Fruit fly (Drosophila melanogaster) whole organism, embryonic: ENCODE measurements around the gene CG43901.

Source experiments
- B-H1 ChIP-seq: fragments of 200-800 bp; sonication (Bioruptor generic); IDR thresholded peaks from 3 replicates; pipeline ENCODE4 v1.3.6; 2022; ENCODE audit warnings: missing biosample characterization, missing genetic modification characterization
- Bteb2 ChIP-seq: fragments of 200-800 bp; sonication (Bioruptor generic); optimal IDR thresholded peaks from 2 replicates; lab custom pipeline; 2016; ENCODE audit warnings: missing biosample characterization, missing genetic modification characterization
- CG10209 ChIP-seq: fragments of 200-800 bp; sonication (Bioruptor generic); optimal IDR thresholded peaks from 3 replicates; lab custom pipeline; 2017; ENCODE audit warnings: missing biosample characterization, mild to moderate bottlenecking, missing genetic modification characterization, missing genetic modification reagents
- CG11456 ChIP-seq: fragments of 200-800 bp; sonication (Bioruptor generic); IDR thresholded peaks from 3 replicates; pipeline ENCODE4 v1.3.6; 2022; ENCODE audit warnings: missing biosample characterization, missing genetic modification characterization
- CG11695 ChIP-seq: fragments of 200-800 bp; sonication (Bioruptor generic); IDR thresholded peaks from 3 replicates; pipeline ENCODE4 v1.3.6; 2022; ENCODE audit warnings: missing biosample characterization, missing genetic modification characterization
- CG13424 ChIP-seq: fragments of 200-800 bp; sonication (Bioruptor generic); optimal IDR thresholded peaks from 2 replicates; lab custom pipeline; 2019; ENCODE audit warnings: missing biosample characterization, mild to moderate bottlenecking, missing genetic modification characterization, moderate library complexity
- CG13894 ChIP-seq: fragments of 200-800 bp; sonication (Bioruptor generic); optimal IDR thresholded peaks from 3 replicates; lab custom pipeline; 2018; ENCODE audit warnings: missing biosample characterization, mild to moderate bottlenecking, missing genetic modification characterization, moderate library complexity
- CG14860 ChIP-seq: fragments of 200-800 bp; sonication (Bioruptor generic); IDR thresholded peaks from 3 replicates; pipeline ENCODE4 v1.3.6; 2022; ENCODE audit warnings: missing biosample characterization, missing genetic modification characterization; ENCODE audit not compliant: partially characterized antibody
- CG18011 ChIP-seq: fragments of 200-800 bp; sonication (Bioruptor generic); optimal IDR thresholded peaks from 2 replicates; lab custom pipeline; 2017; ENCODE audit warnings: missing biosample characterization, missing genetic modification characterization, mild to moderate bottlenecking, moderate library complexity, missing genotype
- CG18476 ChIP-seq: fragments of 200-800 bp; sonication (Bioruptor generic); optimal IDR thresholded peaks from 2 replicates; lab custom pipeline; 2016; ENCODE audit warnings: missing biosample characterization, mild to moderate bottlenecking, missing genetic modification characterization
- CG30403 ChIP-seq: fragments of 200-800 bp; sonication (Bioruptor generic); optimal IDR thresholded peaks from 3 replicates; lab custom pipeline; 2016; ENCODE audit warnings: missing biosample characterization, missing genetic modification characterization
- CG32767 ChIP-seq: fragments of 200-800 bp; sonication (Bioruptor generic); IDR thresholded peaks from 2 replicates; pipeline ENCODE4 v1.3.6; 2022; ENCODE audit warnings: missing biosample characterization, missing genetic modification characterization
- CG33557 ChIP-seq: fragments of 200-800 bp; sonication (Bioruptor generic); optimal IDR thresholded peaks from 2 replicates; lab custom pipeline; 2019; ENCODE audit warnings: missing biosample characterization, mild to moderate bottlenecking, missing genetic modification characterization, moderate library complexity
- CG4707 ChIP-seq: fragments of 200-800 bp; sonication (Bioruptor generic); optimal IDR thresholded peaks from 2 replicates; lab custom pipeline; 2018; ENCODE audit warnings: missing biosample characterization, mild to moderate bottlenecking, missing genetic modification characterization, moderate library complexity
- CG7357 ChIP-seq: fragments of 200-800 bp; sonication (Bioruptor generic); IDR thresholded peaks from 3 replicates; pipeline ENCODE4 v1.3.6; 2022; ENCODE audit warnings: missing biosample characterization, missing genetic modification characterization
- CG7556 ChIP-seq: fragments of 200-800 bp; sonication (Bioruptor generic); optimal IDR thresholded peaks from 2 replicates; lab custom pipeline; 2017; ENCODE audit warnings: missing biosample characterization, mild to moderate bottlenecking, missing genetic modification characterization
- CG7839 ChIP-seq: fragments of 200-800 bp; sonication (Bioruptor generic); optimal IDR thresholded peaks from 3 replicates; lab custom pipeline; 2018; ENCODE audit warnings: missing biosample characterization, mild to moderate bottlenecking, missing genetic modification characterization, moderate library complexity
- CG8089 ChIP-seq: fragments of 200-800 bp; sonication (Bioruptor generic); optimal IDR thresholded peaks from 3 replicates; lab custom pipeline; 2016; ENCODE audit warnings: missing biosample characterization, missing genetic modification characterization
- CG8478 ChIP-seq: fragments of >200 bp; optimal IDR thresholded peaks from 2 replicates; lab custom pipeline; 2018
- CG9215 ChIP-seq: fragments of 200-800 bp; sonication (Bioruptor generic); IDR thresholded peaks from 2 replicates; pipeline ENCODE4 v1.3.6; 2022; ENCODE audit warnings: missing biosample characterization, missing genetic modification characterization
- Dek ChIP-seq: fragments of 200-800 bp; sonication (Bioruptor generic); optimal IDR thresholded peaks from 3 replicates; lab custom pipeline; 2019; ENCODE audit warnings: missing biosample characterization, mild to moderate bottlenecking, missing genetic modification characterization, moderate library complexity
- Doc3 ChIP-seq: fragments of 200-800 bp; sonication (Bioruptor generic); IDR thresholded peaks from 3 replicates; pipeline ENCODE4 v1.3.6; 2022; ENCODE audit warnings: missing biosample characterization, missing genetic modification characterization; ENCODE audit not compliant: partially characterized antibody
- Drgx ChIP-seq: fragments of 200-800 bp; sonication (Bioruptor generic); IDR thresholded peaks from 2 replicates; pipeline ENCODE4 v1.3.6; 2022; ENCODE audit warnings: missing biosample characterization, missing genetic modification characterization
- Eip74EF ChIP-seq, 2 experiments: fragments of 200-800 bp in 1 of 2; fragments of >200 bp in 1 of 2; sonication (Bioruptor generic) in 1 of 2; optimal IDR thresholded peaks; 2 replicates each; lab custom pipeline; 2017 to 2019; ENCODE audit warnings: missing biosample characterization in 2 of 2, missing genetic modification characterization in 2 of 2, mild to moderate bottlenecking in 1 of 2, moderate library complexity in 1 of 2
- HHEX ChIP-seq: fragments of 200-800 bp; sonication (Bioruptor generic); optimal IDR thresholded peaks from 3 replicates; lab custom pipeline; 2017; ENCODE audit warnings: missing biosample characterization, mild to moderate bottlenecking, missing genetic modification characterization, missing genetic modification reagents
- HLHmδ ChIP-seq: fragments of 200-800 bp; sonication (Bioruptor generic); optimal IDR thresholded peaks from 2 replicates; lab custom pipeline; 2018; ENCODE audit warnings: missing biosample characterization, mild to moderate bottlenecking, missing genetic modification characterization, moderate library complexity
- Hsf ChIP-seq: fragments of 200-800 bp; sonication (Bioruptor generic); optimal IDR thresholded peaks from 3 replicates; lab custom pipeline; 2016; ENCODE audit warnings: missing biosample characterization, missing genetic modification characterization
- Lim3 ChIP-seq: fragments of 200-800 bp; sonication (Bioruptor generic); IDR thresholded peaks from 2 replicates; pipeline ENCODE4 v1.3.6; 2022; ENCODE audit warnings: missing biosample characterization, missing genetic modification characterization
- MESR4 ChIP-seq: fragments of 200-800 bp; sonication (Bioruptor generic); optimal IDR thresholded peaks from 2 replicates; lab custom pipeline; 2018; ENCODE audit warnings: missing biosample characterization, mild to moderate bottlenecking, missing genetic modification characterization, moderate library complexity
- Optix ChIP-seq: fragments of 200-800 bp; sonication (Bioruptor generic); IDR thresholded peaks from 3 replicates; pipeline ENCODE4 v1.3.6; 2022; ENCODE audit warnings: missing biosample characterization, missing genetic modification characterization
- Rx ChIP-seq: fragments of 200-800 bp; sonication (Bioruptor generic); IDR thresholded peaks from 2 replicates; pipeline ENCODE4 v1.3.6; 2022; ENCODE audit warnings: missing biosample characterization, missing genetic modification characterization
- Sox100B ChIP-seq: fragments of 200-800 bp; sonication (Bioruptor generic); optimal IDR thresholded peaks from 3 replicates; lab custom pipeline; 2018; ENCODE audit warnings: missing biosample characterization, mild to moderate bottlenecking, missing genetic modification characterization
- aop ChIP-seq: fragments of 200-800 bp; sonication (Bioruptor generic); IDR thresholded peaks from 2 replicates; pipeline ENCODE4 v1.3.6; 2022; ENCODE audit warnings: missing biosample characterization, missing genetic modification characterization
- bbx ChIP-seq: fragments of 200-800 bp; sonication (Bioruptor generic); IDR thresholded peaks from 2 replicates; pipeline ENCODE4 v1.3.6; 2022; ENCODE audit warnings: missing biosample characterization, missing genetic modification characterization; ENCODE audit not compliant: partially characterized antibody
- bowl ChIP-seq: fragments of 200-800 bp; sonication (Bioruptor generic); IDR thresholded peaks from 2 replicates; pipeline ENCODE4 v1.3.6; 2022; ENCODE audit warnings: missing biosample characterization, missing genetic modification characterization
- crol ChIP-seq: fragments of 200-800 bp; sonication (Bioruptor generic); IDR thresholded peaks from 2 replicates; pipeline ENCODE4 v1.3.6; 2022; ENCODE audit warnings: missing biosample characterization, missing genetic modification characterization
- ewg ChIP-seq: fragments of 200-800 bp; sonication (Bioruptor generic); optimal IDR thresholded peaks from 3 replicates; lab custom pipeline; 2017; ENCODE audit warnings: mild to moderate bottlenecking, missing biosample characterization, missing genetic modification reagents, missing genetic modification characterization
- grn ChIP-seq: fragments of 200-800 bp; sonication (Bioruptor generic); optimal IDR thresholded peaks from 3 replicates; lab custom pipeline; 2017; ENCODE audit warnings: missing biosample characterization, missing genetic modification characterization
- gsb ChIP-seq: fragments of 200-800 bp; sonication (Bioruptor generic); IDR thresholded peaks from 2 replicates; pipeline ENCODE4 v1.3.6; 2022; ENCODE audit warnings: missing biosample characterization, missing genetic modification characterization
- ind ChIP-seq: fragments of 200-800 bp; sonication (Bioruptor generic); optimal IDR thresholded peaks from 3 replicates; lab custom pipeline; 2016; ENCODE audit warnings: missing biosample characterization, missing genetic modification characterization
- jumu ChIP-seq: fragments of 200-800 bp; sonication (Bioruptor generic); optimal IDR thresholded peaks from 3 replicates; lab custom pipeline; 2016; ENCODE audit warnings: missing biosample characterization, missing genetic modification characterization
- pb ChIP-seq: fragments of 200-800 bp; sonication (Bioruptor generic); optimal IDR thresholded peaks from 3 replicates; lab custom pipeline; 2016; ENCODE audit warnings: missing biosample characterization, missing genetic modification characterization
- repo ChIP-seq: fragments of 200-800 bp; sonication (Bioruptor generic); optimal IDR thresholded peaks from 2 replicates; lab custom pipeline; 2016; ENCODE audit warnings: missing biosample characterization, missing genetic modification characterization
- sim ChIP-seq: fragments of 200-800 bp; sonication (Bioruptor generic); IDR thresholded peaks from 2 replicates; pipeline ENCODE4 v1.3.6; 2022; ENCODE audit warnings: missing biosample characterization, missing genetic modification characterization
- sisA ChIP-seq: fragments of 200-800 bp; sonication (Bioruptor generic); IDR thresholded peaks from 2 replicates; pipeline ENCODE4 v1.3.6; 2022; ENCODE audit warnings: missing biosample characterization, missing genetic modification characterization
- slou ChIP-seq: fragments of 200-800 bp; sonication (Bioruptor generic); optimal IDR thresholded peaks from 3 replicates; lab custom pipeline; 2016; ENCODE audit warnings: missing biosample characterization, missing genetic modification characterization
- ssp ChIP-seq: fragments of 200-800 bp; sonication (Bioruptor generic); IDR thresholded peaks from 2 replicates; pipeline ENCODE4 v1.3.6; 2022; ENCODE audit warnings: missing biosample characterization, missing genetic modification characterization
- stc ChIP-seq: fragments of 200-800 bp; sonication (Bioruptor generic); IDR thresholded peaks from 2 replicates; pipeline ENCODE4 v1.3.6; 2022; ENCODE audit warnings: missing biosample characterization, missing genetic modification characterization
- twi ChIP-seq: fragments of 200-800 bp; optimal IDR thresholded peaks from 2 replicates; lab custom pipeline; 2019; ENCODE audit warnings: missing biosample characterization, mild to moderate bottlenecking, missing genetic modification characterization, moderate library complexity
- vfl ChIP-seq: fragments of 200-800 bp; sonication (Bioruptor generic); optimal IDR thresholded peaks from 2 replicates; lab custom pipeline; 2016; ENCODE audit warnings: missing biosample characterization, missing genetic modification characterization
- zfh2 ChIP-seq: fragments of 200-800 bp; sonication (Bioruptor generic); optimal IDR thresholded peaks from 2 replicates; lab custom pipeline; 2016; ENCODE audit warnings: missing biosample characterization, missing genetic modification characterization

CG43901 gene

DNA sequence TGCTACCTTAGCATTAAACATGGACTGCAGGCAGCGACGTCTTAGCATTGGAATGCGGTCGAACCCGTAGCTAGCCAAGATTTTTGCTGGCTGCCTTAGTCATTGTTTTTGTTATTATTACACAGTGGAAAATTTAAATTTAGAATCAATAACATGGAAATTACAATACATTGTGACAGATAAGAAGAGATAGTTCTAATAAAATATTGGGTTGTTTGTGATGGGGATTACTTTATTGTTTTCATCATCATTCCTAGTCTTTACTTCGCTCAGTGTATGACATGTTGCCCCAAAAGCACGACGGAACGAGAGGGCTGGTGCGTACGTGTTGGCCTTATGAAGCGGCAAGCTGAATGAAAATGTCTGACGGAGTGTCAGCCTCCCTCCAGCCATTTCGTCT is 31.0 kb downstream of the CG43901 start (continued):
- TF ChIP-seq ind (GFP tag; lab: Kevin White, UChicago) (peak; percentile 84), CG13894 (tag; lab: Kevin White, UChicago) (no peak), zfh2 (GFP tag; lab: Kevin White, UChicago) (peak; percentile 66), Lim3 (GFP tag; lab: Robert Waterston, UW) (peak; percentile 55; the same call in 1 of the 2 replicates), CG8089 (peak; percentile 56), CG11456 (GFP tag; lab: Robert Waterston, UW) (peak; percentile 81), slou (GFP tag; lab: Kevin White, UChicago) (no peak), HHEX (GFP tag; lab: Kevin White, UChicago) (peak; percentile 79), MESR4 (GFP tag; lab: Kevin White, UChicago) (no peak), vfl (GFP tag; lab: Kevin White, UChicago) (peak; percentile 33), crol (0 out of 2 replicates have a peak, but pooled peaks have one; percentile 36), CG9215 (GFP tag; lab: Robert Waterston, UW) (peak; percentile 51), CG30403 (GFP tag; lab: Kevin White, UChicago) (peak; percentile 88), Hsf (GFP tag; lab: Kevin White, UChicago) (peak; percentile 80), Drgx (GFP tag; lab: Robert Waterston, UW) (peak; percentile 90), jumu (GFP tag; lab: Kevin White, UChicago) (peak; percentile 73), CG18476 (peak; percentile 61), Eip74EF (GFP tag; optimal IDR thresholded peaks at IDR 0.05; lab: Kevin White, UChicago) (peak in 1 of 2 experiments; percentile 80), gsb (GFP tag; lab: Robert Waterston, UW) (peak; percentile 73), bbx (GFP tag; lab: Robert Waterston, UW) (no peak), HLHmδ (no peak), sim (GFP tag; lab: Robert Waterston, UW) (peak; percentile 57; the same call in 1 of the 2 replicates), CG18011 (GFP tag; lab: Kevin White, UChicago) (peak; percentile 8), CG10209 (peak; percentile 69), Bteb2 (GFP tag; lab: Kevin White, UChicago) (peak; percentile 72), twi (tag; lab: Kevin White, UChicago) (peak; percentile 49), CG32767 (GFP tag; lab: Robert Waterston, UW) (peak; percentile 74), ssp (GFP tag; lab: Robert Waterston, UW) (peak; percentile 68), CG7357 (GFP tag; lab: Robert Waterston, UW) (peak; percentile 70), sisA (GFP tag; lab: Robert Waterston, UW) (peak; percentile 82), CG4707 (GFP tag; lab: Kevin White, UChicago) (peak; percentile 73), repo (GFP tag; lab: Kevin White, UChicago) (peak; percentile 74), pb (GFP tag; lab: Kevin White, UChicago) (peak; percentile 66), CG11695 (GFP tag; lab: Robert Waterston, UW) (peak; percentile 85), CG14860 (no peak), Doc3 (no peak), grn (GFP tag; lab: Kevin White, UChicago) (peak; percentile 19), CG7839 (tag; lab: Kevin White, UChicago) (peak; percentile 89), Rx (GFP tag; lab: Robert Waterston, UW) (peak; percentile 70; the same call in 1 of the 2 replicates), Dek (peak; percentile 84), Optix (GFP tag; lab: Robert Waterston, UW) (peak; percentile 51; the same call in 1 of the 3 replicates), CG7556 (peak; percentile 82), bowl (GFP tag; lab: Robert Waterston, UW) (peak; percentile 76), B-H1 (GFP tag; lab: Robert Waterston, UW) (peak; percentile 76), CG8478 (lab: Kevin White, UChicago) (no peak), ewg (GFP tag; lab: Kevin White, UChicago) (peak; percentile 66), stc (GFP tag; lab: Robert Waterston, UW) (peak; percentile 91), Sox100B (GFP tag; lab: Kevin White, UChicago) (peak; percentile 85), aop (GFP tag; lab: Robert Waterston, UW) (peak; percentile 52; the same call in 1 of the 2 replicates), CG33557 (peak; percentile 49), CG13424 (tag; lab: Kevin White, UChicago) (peak; percentile 94)
